Fruit fly (Drosophila melanogaster): ENCODE results near the gene CG46394.

CG46394 gene

dm6 chr3L:11556637-11557036 lies 43.5 kb upstream of the CG46394 start (continued):
- TF ChIP-seq grau (tag; optimal IDR thresholded peaks at IDR 0.05) (peak; percentile 61), esg (GFP tag; conservative IDR thresholded peaks at IDR 0.05) (no peak), lmd (GFP tag; IDR thresholded peaks at IDR 0.05) (peak; percentile 18; the same call in 1 of the 2 replicates), Ets65A (GFP tag) (peak; percentile 12), CG6175 (GFP tag; IDR thresholded peaks at IDR 0.05) (peak; percentile 17; the same call in 1 of the 3 replicates), dpn (GFP tag; optimal IDR thresholded peaks at IDR 0.05) (peak in 1 of 2 experiments; percentile 24), tio (GFP tag; optimal IDR thresholded peaks at IDR 0.05) (peak; percentile 34), CG12744 (GFP tag; optimal IDR thresholded peaks at IDR 0.05) (no peak), CG1024 (GFP tag; IDR thresholded peaks at IDR 0.05) (no peak), Sox100B (GFP tag; optimal IDR thresholded peaks at IDR 0.05) (peak; percentile 15), CG18262 (tag; optimal IDR thresholded peaks at IDR 0.05) (no peak), Camta (GFP tag; optimal IDR thresholded peaks at IDR 0.05) (no peak), sna (GFP tag; IDR thresholded peaks at IDR 0.05; ENCODE audit: partially characterized antibody) (no peak), CG5180 (GFP tag; optimal IDR thresholded peaks at IDR 0.05) (no peak), Fer2 (tag; optimal IDR thresholded peaks at IDR 0.05) (no peak), CG32532 (GFP tag; IDR thresholded peaks at IDR 0.05) (peak; percentile 36; the same call in 1 of the 2 replicates), CG10147 (GFP tag; optimal IDR thresholded peaks at IDR 0.05) (peak; percentile 27), CG9727 (GFP tag; optimal IDR thresholded peaks at IDR 0.05) (peak; percentile 51), CG12391 (tag; optimal IDR thresholded peaks at IDR 0.05) (peak; percentile 21), Pdp1 (GFP tag; optimal IDR thresholded peaks at IDR 0.05) (peak in 1 of 2 experiments; percentile 9), bowl (GFP tag; IDR thresholded peaks at IDR 0.05) (no peak), CG3726 (GFP tag; IDR thresholded peaks at IDR 0.05) (no peak), unc-4 (GFP tag; IDR thresholded peaks at IDR 0.05; ENCODE audit: partially characterized antibody) (no peak), CG17912 (GFP tag; optimal IDR thresholded peaks at IDR 0.05) (no peak), al (GFP tag; IDR thresholded peaks at IDR 0.05) (0 out of 2 replicates have a peak, but pooled peaks have one; percentile 3), Fer1 (GFP tag; optimal IDR thresholded peaks at IDR 0.05) (peak; percentile 11), CG9817 (tag; optimal IDR thresholded peaks at IDR 0.05) (peak; percentile 31), mam (GFP tag; optimal IDR thresholded peaks at IDR 0.05) (peak; percentile 36), gce (GFP tag; IDR thresholded peaks at IDR 0.05) (no peak)

dm6 chr3L:11557209-11557608 lies 43.0 kb upstream of the CG46394 start:
- TF ChIP-seq crp (GFP tag; optimal IDR thresholded peaks at IDR 0.05) (peak in 1 of 2 experiments; percentile 70), Hr78 (GFP tag; optimal IDR thresholded peaks at IDR 0.05) (peak in 1 of 2 experiments; percentile 37), insv (GFP tag; optimal IDR thresholded peaks at IDR 0.05) (peak in 1 of 2 experiments; percentile 48), CG10321 (GFP tag; IDR thresholded peaks at IDR 0.05) (0 out of 2 replicates have a peak, but pooled peaks have one; percentile 15), Drgx (GFP tag; IDR thresholded peaks at IDR 0.05) (peak; percentile 57), seq (GFP tag; IDR thresholded peaks at IDR 0.05) (peak; percentile 20; the same call in 1 of the 2 replicates), Blimp-1 (GFP tag; optimal IDR thresholded peaks at IDR 0.05) (peak; percentile 71), CG1832 (GFP tag; optimal IDR thresholded peaks at IDR 0.05) (peak; percentile 77), nerfin-1 (tag; optimal IDR thresholded peaks at IDR 0.05) (peak; percentile 6), nmo (GFP tag; optimal IDR thresholded peaks at IDR 0.05) (no peak), bsh (GFP tag; optimal IDR thresholded peaks at IDR 0.05) (peak in 1 of 2 experiments; percentile 85), CG8765 (GFP tag; IDR thresholded peaks at IDR 0.05) (no peak), onecut (GFP tag; IDR thresholded peaks at IDR 0.05) (0 out of 2 replicates have a peak, but pooled peaks have one; percentile 11), bbx (GFP tag; IDR thresholded peaks at IDR 0.05; ENCODE audit: partially characterized antibody) (no peak), chinmo (GFP tag; IDR thresholded peaks at IDR 0.05; ENCODE audit: partially characterized antibody) (0 out of 4 replicates have a peak, but pooled peaks have one; percentile 26), pros (GFP tag; optimal IDR thresholded peaks at IDR 0.05) (peak; percentile 66), Dll (GFP tag; IDR thresholded peaks at IDR 0.05; ENCODE audit: partially characterized antibody) (0 out of 4 replicates have a peak, but pooled peaks have one; percentile 21), ci (GFP tag; IDR thresholded peaks at IDR 0.05) (0 out of 3 replicates have a peak, but pooled peaks have one; percentile 34), CTCF (GFP tag; optimal IDR thresholded peaks at IDR 0.05) (peak; percentile 14), lov (optimal IDR thresholded peaks at IDR 0.05) (no peak), lov (GFP tag; IDR thresholded peaks at IDR 0.05) (0 out of 3 replicates have a peak, but pooled peaks have one; percentile 27), ranshi (GFP tag; IDR thresholded peaks at IDR 0.05) (no peak)

All from whole organism, embryonic.